Fruit fly (Drosophila melanogaster) whole organism, adult: ENCODE measurements around the gene obe.

Experiments used
- CG11617 ChIP-seq: fragments of 200-800 bp; sonication (Bioruptor generic); optimal IDR thresholded peaks from 2 replicates; lab custom pipeline; 2017; ENCODE audit warnings: mild to moderate bottlenecking, missing biosample characterization, missing genetic modification reagents, missing genetic modification characterization
- CG1620 ChIP-seq: fragments of 200-800 bp; sonication (Bioruptor generic); optimal IDR thresholded peaks from 2 replicates; lab custom pipeline; 2016; ENCODE audit warnings: missing biosample characterization, missing genetic modification characterization
- CG5204 ChIP-seq: fragments of 200-800 bp; sonication (Bioruptor generic); optimal IDR thresholded peaks from 2 replicates; lab custom pipeline; 2016; ENCODE audit warnings: missing biosample characterization, missing genetic modification characterization
- CG7045 ChIP-seq: fragments of 200-800 bp; sonication (Bioruptor generic); optimal IDR thresholded peaks from 2 replicates; lab custom pipeline; 2017; ENCODE audit warnings: missing biosample characterization, mild to moderate bottlenecking, missing genetic modification characterization
- CG7101 ChIP-seq: fragments of 200-800 bp; sonication (Bioruptor generic); optimal IDR thresholded peaks from 2 replicates; lab custom pipeline; 2018; ENCODE audit warnings: missing biosample characterization, mild to moderate bottlenecking, missing genetic modification characterization, moderate library complexity
- Crg-1 ChIP-seq: fragments of 200-800 bp; sonication (Bioruptor generic); optimal IDR thresholded peaks from 2 replicates; lab custom pipeline; 2016; ENCODE audit warnings: missing biosample characterization, missing genetic modification characterization
- Hr96 ChIP-seq: fragments of 200-800 bp; sonication (Bioruptor generic); optimal IDR thresholded peaks from 2 replicates; lab custom pipeline; 2016; ENCODE audit warnings: missing biosample characterization, missing genetic modification characterization
- Mnt ChIP-seq: fragments of 200-800 bp; sonication (Bioruptor generic); optimal IDR thresholded peaks from 2 replicates; lab custom pipeline; 2016; ENCODE audit warnings: missing biosample characterization, mild to moderate bottlenecking, missing genetic modification characterization
- bab1 ChIP-seq: fragments of 200-800 bp; sonication (Bioruptor generic); optimal IDR thresholded peaks from 3 replicates; lab custom pipeline; 2019; ENCODE audit warnings: missing biosample characterization, mild to moderate bottlenecking, missing genetic modification characterization, moderate library complexity
- cic ChIP-seq: fragments of 200-800 bp; sonication (Bioruptor generic); optimal IDR thresholded peaks from 2 replicates; lab custom pipeline; 2017; ENCODE audit warnings: missing biosample characterization, mild to moderate bottlenecking, missing genetic modification characterization, moderate library complexity
- cnc ChIP-seq, 2 experiments: fragments of >200 bp; optimal IDR thresholded peaks; 2 replicates each; lab custom pipeline; 2017
- kay ChIP-seq: fragments of 200-800 bp; sonication (Bioruptor generic); peaks from one replicate; lab custom pipeline; 2016; ENCODE audit warnings: missing biosample characterization, missing genetic modification characterization, borderline replicate concordance
- tj ChIP-seq: fragments of 200-800 bp; sonication (Bioruptor generic); optimal IDR thresholded peaks from 3 replicates; lab custom pipeline; 2017; ENCODE audit warnings: missing biosample characterization, mild to moderate bottlenecking, missing genetic modification characterization, moderate library complexity

- TF ChIP-seq kay (GFP tag; lab: Kevin White, UChicago) (peak; percentile 3), Mnt (GFP tag; lab: Kevin White, UChicago) (no peak), Crg-1 (GFP tag; lab: Kevin White, UChicago) (no peak), cnc (optimal IDR thresholded peaks at IDR 0.05; lab: Kevin White, UChicago) (no peak), CG7101 (no peak), tj (GFP tag; lab: Kevin White, UChicago) (no peak), CG5204 (no peak), CG7045 (GFP tag; lab: Kevin White, UChicago) (no peak), cic (GFP tag; lab: Kevin White, UChicago) (no peak), bab1 (GFP tag; lab: Kevin White, UChicago) (no peak), CG11617 (GFP tag; lab: Kevin White, UChicago) (no peak), Hr96 (no peak), CG1620 (no peak)
Observed at dm6 chr3R:15493211-15493610, 7.4 kb downstream of the obe start.
